Worm (Caenorhabditis elegans): ENCODE data around the gene henn-1.
A peak's percentile ranks its signal among the peaks of the same experiment; 100 is the strongest.

henn-1 gene

DNA sequence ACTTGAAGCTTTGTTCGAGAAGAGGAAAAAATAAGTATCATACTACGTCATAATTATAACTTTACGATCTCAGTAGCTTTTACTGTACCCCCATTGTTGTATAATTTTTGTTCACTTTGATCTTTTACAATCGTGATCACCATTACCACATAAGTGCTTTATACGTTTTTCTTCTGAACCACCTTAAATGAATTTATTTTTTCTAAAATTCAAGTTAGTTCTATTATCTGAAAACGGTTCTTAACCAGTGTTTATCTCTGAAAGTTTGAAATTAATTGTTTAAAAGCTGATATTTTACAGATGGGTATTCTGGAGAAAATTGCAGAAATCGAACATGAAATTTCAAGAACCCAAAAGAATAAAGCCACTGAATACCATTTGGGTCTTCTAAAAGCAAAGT is 13.1 kb downstream of the henn-1 start, which contains the start of gene C02F5.3:
C02F5.3 (plus strand) TSS at position 301 of the 400 bp plus-strand sequence.
- TF ChIP-seq nhr-76 (tag; optimal IDR thresholded peaks at IDR 0.05) (no peak), daf-12 (tag; optimal IDR thresholded peaks at IDR 0.05) (no peak), fkh-2 (tag; optimal IDR thresholded peaks at IDR 0.05) (no peak)

DNA sequence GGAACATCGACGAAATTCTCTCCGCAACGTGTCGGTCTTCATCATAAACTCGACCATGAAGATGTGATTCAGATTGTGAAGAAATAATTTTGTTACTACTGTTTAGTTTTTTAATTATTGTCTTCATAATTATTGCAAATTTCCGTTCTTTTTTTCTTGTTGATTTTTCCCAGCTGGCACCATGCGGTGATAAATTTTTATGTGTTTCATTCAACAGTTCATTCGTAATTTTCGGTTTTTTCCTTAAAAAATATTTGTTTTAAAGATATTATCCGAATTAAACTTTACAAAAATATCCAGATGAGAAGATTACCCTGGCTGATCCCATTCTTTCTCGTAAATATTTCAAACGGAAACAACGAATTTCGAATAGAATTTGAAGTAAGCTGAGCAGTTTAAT is 14.6 kb downstream of the henn-1 start, which contains the start of gene C02F5.13:
C02F5.13 (plus strand) TSS at position 301 of the 400 bp plus-strand sequence.
- no peak for TF ChIP-seq hmg-11 (tag; optimal IDR thresholded peaks at IDR 0.05)
- no peak for TF ChIP-seq ztf-4 (tag; optimal IDR thresholded peaks at IDR 0.05)
- no peak for TF ChIP-seq lsy-12 (tag; optimal IDR thresholded peaks at IDR 0.05)
- no peak for TF ChIP-seq nhr-67 (tag; optimal IDR thresholded peaks at IDR 0.05)
- TF ChIP-seq ceh-16 (tag; optimal IDR thresholded peaks at IDR 0.05): no peak
- no peak for TF ChIP-seq nhr-28 (tag; optimal IDR thresholded peaks at IDR 0.05)

DNA sequence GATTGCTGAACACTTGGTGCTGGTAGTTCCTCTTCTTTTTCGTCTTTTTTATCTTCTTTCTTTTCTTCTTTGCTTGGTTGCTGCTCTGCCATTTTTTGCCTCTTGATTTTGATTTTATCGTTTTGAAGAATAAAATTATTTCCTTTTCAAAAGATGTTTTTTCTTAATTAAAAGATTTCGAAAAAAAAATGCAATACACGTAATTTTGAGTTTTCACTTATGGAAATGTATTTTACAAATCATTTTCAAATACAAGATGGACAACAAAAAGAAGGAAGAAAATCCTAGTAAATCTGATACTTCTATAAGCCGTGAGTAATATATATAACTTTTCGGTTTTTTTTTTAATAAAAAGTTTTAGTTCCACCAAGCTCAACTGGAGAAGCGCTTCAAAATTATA is 16.9 kb downstream of the henn-1 start, which contains the start of the genes C02F5.10 and C02F5.2:
C02F5.10 (minus strand) TSS at position 101 of the 400 bp plus-strand sequence.
C02F5.2 (plus strand) TSS at position 239 of the 400 bp plus-strand sequence.
- TF ChIP-seq nhr-77 (tag; optimal IDR thresholded peaks at IDR 0.05): no peak
- TF ChIP-seq unc-39 (tag; optimal IDR thresholded peaks at IDR 0.05): no peak
- no peak for TF ChIP-seq zag-1 (tag; optimal IDR thresholded peaks at IDR 0.05)

DNA sequence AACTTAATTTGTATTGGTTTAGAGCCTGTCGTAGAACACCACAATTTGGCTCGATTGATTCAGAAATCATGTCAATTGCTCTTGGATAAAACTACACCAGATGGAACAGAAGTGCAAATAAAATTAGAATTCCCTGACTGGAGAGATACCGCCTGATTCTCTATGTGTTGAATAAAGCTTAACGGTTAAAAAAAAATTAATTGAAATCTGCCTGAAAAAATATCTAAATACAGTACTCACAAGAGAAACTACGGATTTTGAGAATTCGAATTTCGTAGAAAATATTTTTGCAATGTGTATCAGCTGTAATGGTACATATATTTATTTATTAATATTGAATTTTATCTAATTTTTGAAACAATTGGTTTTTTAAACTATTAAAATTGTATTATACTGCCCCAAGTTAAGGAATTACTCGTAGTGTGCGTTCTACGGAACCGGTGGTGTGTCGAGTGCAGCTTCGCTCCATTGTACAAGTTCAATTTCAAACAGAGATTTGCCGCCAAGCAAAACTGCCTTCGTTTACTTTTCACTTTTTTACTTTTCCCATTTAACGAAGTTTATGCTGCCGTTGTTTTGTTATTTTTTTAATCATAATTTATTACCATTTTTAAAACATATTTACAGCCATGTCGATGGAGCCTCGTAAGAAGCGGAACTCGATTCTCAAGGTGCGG is 17.7 kb downstream of the henn-1 start, which contains the start of gene knl-1:
knl-1 (plus strand) TSS at position 626 of the 677 bp plus-strand sequence.
- no peak for TF ChIP-seq nhr-77 (tag; optimal IDR thresholded peaks at IDR 0.05)
- TF ChIP-seq lin-15B (tag; optimal IDR thresholded peaks at IDR 0.05): peak; percentile 69
- TF ChIP-seq nhr-23 (tag; optimal IDR thresholded peaks at IDR 0.05): peak; percentile 51
- TF ChIP-seq nfya-1 (tag; optimal IDR thresholded peaks at IDR 0.05; ENCODE audit: insufficient read depth): peak; percentile 52
- peak; percentile 28 for TF ChIP-seq nhr-25 (tag; optimal IDR thresholded peaks at IDR 0.05)
- TF ChIP-seq elt-2 (tag; optimal IDR thresholded peaks at IDR 0.05): peak; percentile 28
- no peak for TF ChIP-seq fkh-10 (GFP tag; optimal IDR thresholded peaks at IDR 0.05)
- TF ChIP-seq pha-4 (tag; optimal IDR thresholded peaks at IDR 0.05): peak; percentile 94
- TF ChIP-seq jun-1 (tag; optimal IDR thresholded peaks at IDR 0.05): peak; percentile 6
- no peak for TF ChIP-seq egl-5 (tag; optimal IDR thresholded peaks at IDR 0.05)
- no peak for TF ChIP-seq nhr-237 (tag; optimal IDR thresholded peaks at IDR 0.05)
- peak; percentile 9 for TF ChIP-seq R02D3.7 (tag; optimal IDR thresholded peaks at IDR 0.05)
- peak; percentile 44 for TF ChIP-seq lin-39 (tag; optimal IDR thresholded peaks at IDR 0.05)
- TF ChIP-seq pqm-1 (tag; optimal IDR thresholded peaks at IDR 0.05): peak; percentile 5

DNA sequence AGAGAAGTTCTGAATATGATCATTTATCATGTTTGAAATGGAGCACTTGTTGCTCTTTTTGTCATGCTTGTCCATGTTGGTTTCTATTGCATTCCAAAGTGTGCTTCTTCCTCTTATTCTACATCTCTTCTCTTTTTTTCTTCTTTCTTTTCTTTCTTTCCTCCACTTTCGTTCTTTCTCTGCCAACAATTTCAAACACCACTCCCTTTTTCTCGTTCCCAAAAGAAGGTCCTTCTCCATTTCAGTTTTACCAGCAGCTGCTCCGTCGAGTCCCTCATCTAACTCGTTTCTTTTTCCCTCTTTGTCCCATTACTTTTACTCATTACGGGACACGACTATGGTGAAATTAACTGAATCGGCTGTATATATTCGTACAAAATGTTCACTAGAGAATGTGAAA is 22.5 kb downstream of the henn-1 start, which contains the start of gene F09G8.5:
F09G8.5 (plus strand) TSS at position 38 of the 400 bp plus-strand sequence.
- TF ChIP-seq fkh-10 (GFP tag; optimal IDR thresholded peaks at IDR 0.05): no peak
- TF ChIP-seq lin-15B (tag; optimal IDR thresholded peaks at IDR 0.05): no peak
- TF ChIP-seq ceh-9 (tag; optimal IDR thresholded peaks at IDR 0.05): no peak
- no peak for TF ChIP-seq nfya-1 (tag; optimal IDR thresholded peaks at IDR 0.05; ENCODE audit: insufficient read depth)
- TF ChIP-seq ceh-28 (tag; optimal IDR thresholded peaks at IDR 0.05): no peak
- TF ChIP-seq nhr-67 (tag; optimal IDR thresholded peaks at IDR 0.05): no peak
- TF ChIP-seq elt-3 (tag; optimal IDR thresholded peaks at IDR 0.05): no peak
- TF ChIP-seq lin-39 (tag; optimal IDR thresholded peaks at IDR 0.05): peak; percentile 53

DNA sequence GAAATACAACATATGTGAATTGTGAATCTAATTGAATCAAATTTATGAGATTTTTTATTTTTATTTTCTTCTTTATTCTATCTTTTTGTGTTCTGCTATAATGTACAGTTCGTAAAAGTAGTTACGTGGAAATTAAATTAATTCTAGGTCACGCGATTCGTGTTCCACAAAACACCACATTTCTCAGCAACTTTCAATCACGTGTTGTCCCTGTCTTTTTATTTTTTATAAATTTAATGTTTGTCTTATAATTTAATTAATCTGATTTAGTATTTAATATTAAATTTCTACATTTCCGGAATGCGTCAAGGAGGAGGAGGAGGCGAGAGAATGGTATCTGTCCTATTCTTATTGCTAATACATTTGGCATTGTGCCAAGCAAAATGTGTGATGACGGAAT is 25.6 kb downstream of the henn-1 start, which contains the start of gene ncr-2:
ncr-2 (plus strand) TSS at position 301 of the 400 bp plus-strand sequence.
- TF ChIP-seq snpc-4 (tag; optimal IDR thresholded peaks at IDR 0.05) (no peak), ZK546.5 (tag; optimal IDR thresholded peaks at IDR 0.05) (no peak), unc-39 (tag; optimal IDR thresholded peaks at IDR 0.05) (no peak), elt-3 (tag; optimal IDR thresholded peaks at IDR 0.05) (no peak), nhr-28 (tag; optimal IDR thresholded peaks at IDR 0.05) (no peak), aly-2 (tag; optimal IDR thresholded peaks at IDR 0.05) (no peak), ama-1 (optimal IDR thresholded peaks at IDR 0.05) (no peak), lin-39 (tag; optimal IDR thresholded peaks at IDR 0.05) (no peak), R02D3.7 (tag; optimal IDR thresholded peaks at IDR 0.05) (no peak), nhr-23 (tag; optimal IDR thresholded peaks at IDR 0.05) (no peak), ztf-11 (tag; optimal IDR thresholded peaks at IDR 0.05) (no peak), ceh-28 (tag; optimal IDR thresholded peaks at IDR 0.05) (no peak), ztf-4 (tag; optimal IDR thresholded peaks at IDR 0.05) (no peak), skn-1 (tag; optimal IDR thresholded peaks at IDR 0.05) (no peak), unc-62 (GFP tag; optimal IDR thresholded peaks at IDR 0.05) (no peak)

All from whole organism, L3 larva.